Fruit fly (Drosophila melanogaster) whole organism, adult: Measurements from ENCODE around the gene CG42747.

Source experiments
- CG1620 ChIP-seq: fragments of 200-800 bp; sonication (Bioruptor generic); optimal IDR thresholded peaks from 2 replicates; lab custom pipeline; 2016; ENCODE audit warnings: missing biosample characterization, missing genetic modification characterization
- CG33017 ChIP-seq: fragments of 200-800 bp; sonication (Bioruptor generic); optimal IDR thresholded peaks from 2 replicates; lab custom pipeline; 2018; ENCODE audit warnings: missing biosample characterization, mild to moderate bottlenecking, missing genetic modification characterization, moderate library complexity
- CG7045 ChIP-seq: fragments of 200-800 bp; sonication (Bioruptor generic); optimal IDR thresholded peaks from 2 replicates; lab custom pipeline; 2017; ENCODE audit warnings: missing biosample characterization, mild to moderate bottlenecking, missing genetic modification characterization
- CG7101 ChIP-seq: fragments of 200-800 bp; sonication (Bioruptor generic); optimal IDR thresholded peaks from 2 replicates; lab custom pipeline; 2018; ENCODE audit warnings: missing biosample characterization, mild to moderate bottlenecking, missing genetic modification characterization, moderate library complexity
- kay ChIP-seq: fragments of 200-800 bp; sonication (Bioruptor generic); peaks from one replicate; lab custom pipeline; 2016; ENCODE audit warnings: missing biosample characterization, missing genetic modification characterization, borderline replicate concordance
- tj ChIP-seq: fragments of 200-800 bp; sonication (Bioruptor generic); optimal IDR thresholded peaks from 3 replicates; lab custom pipeline; 2017; ENCODE audit warnings: missing biosample characterization, mild to moderate bottlenecking, missing genetic modification characterization, moderate library complexity

DNA sequence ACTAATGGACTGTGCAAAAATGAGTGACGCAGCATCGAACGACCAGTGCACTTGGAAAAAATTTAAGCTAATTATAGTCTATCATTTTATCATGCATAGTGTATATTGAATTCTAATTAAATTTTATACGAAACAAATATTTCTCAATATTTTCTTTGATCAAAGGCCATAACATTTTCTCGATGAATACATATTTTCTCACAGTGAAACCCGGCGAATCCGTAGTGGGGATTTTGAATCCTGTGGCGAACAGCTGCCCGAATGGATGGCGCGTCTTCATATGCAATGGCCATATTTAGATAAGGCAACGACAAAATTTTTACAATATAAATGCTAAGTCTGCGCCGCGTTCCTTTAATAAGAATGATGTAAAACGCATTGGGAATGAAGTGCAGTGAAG is 7.9 kb upstream of the CG42747 start:
- TF ChIP-seq tj (no peak), CG33017 (tag; lab: Kevin White, UChicago) (no peak), CG1620 (GFP tag; lab: Kevin White, UChicago) (no peak), kay (GFP tag; lab: Kevin White, UChicago) (no peak), CG7045 (GFP tag; lab: Kevin White, UChicago) (no peak), CG7101 (tag; lab: Kevin White, UChicago) (no peak)
